Worm (Caenorhabditis elegans): ENCODE measurements around the gene K01A11.1.

ce11 chrIII:3389426-3390020 lies 41.8 kb downstream of the K01A11.1 start, which contains the start of the genes elmd-1 and hecw-1:
- TF ChIP-seq tbx-2 (tag; optimal IDR thresholded peaks at IDR 0.05) (peak; percentile 63), lin-11 (tag; optimal IDR thresholded peaks at IDR 0.05) (no peak), C38D4.7 (GFP tag; optimal IDR thresholded peaks at IDR 0.05) (peak; percentile 24), sox-4 (tag; optimal IDR thresholded peaks at IDR 0.05) (no peak), pha-2 (tag; optimal IDR thresholded peaks at IDR 0.05) (no peak), unc-86 (tag; optimal IDR thresholded peaks at IDR 0.05) (no peak), unc-42 (tag; optimal IDR thresholded peaks at IDR 0.05) (no peak), ceh-9 (tag; optimal IDR thresholded peaks at IDR 0.05) (no peak), nhr-11 (tag; optimal IDR thresholded peaks at IDR 0.05) (no peak), zip-5 (tag; optimal IDR thresholded peaks at IDR 0.05) (no peak), ceh-2 (tag; optimal IDR thresholded peaks at IDR 0.05) (no peak), pha-4 (tag; optimal IDR thresholded peaks at IDR 0.05) (no peak)
